Fruit fly (Drosophila melanogaster): ENCODE results near the gene tap.
A peak's percentile ranks its signal among the peaks of the same experiment; 100 is the strongest.

The tap gene

DNA sequence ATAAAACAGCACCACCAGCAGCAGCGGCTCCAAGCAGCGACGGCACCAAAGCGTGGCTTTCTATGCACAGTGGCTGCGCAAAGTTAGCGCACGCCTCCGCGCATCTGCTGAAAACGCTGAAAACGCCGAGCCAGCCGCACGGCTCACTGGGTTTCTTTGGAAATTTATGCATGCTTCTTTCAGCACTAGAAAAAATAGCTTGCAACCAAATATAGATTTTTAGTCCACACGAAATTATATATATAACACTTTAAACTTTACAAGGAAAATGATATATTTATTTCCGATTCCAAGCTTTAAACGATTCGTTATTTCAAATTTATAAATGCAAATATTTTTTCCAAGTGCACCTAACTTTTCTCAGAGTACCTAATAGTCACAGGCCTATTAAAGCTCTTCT is 45.2 kb downstream of the tap start (continued):
- TF ChIP-seq TFAM (GFP tag; optimal IDR thresholded peaks at IDR 0.05) (no peak), rib (GFP tag; IDR thresholded peaks at IDR 0.05) (no peak), CG12104 (GFP tag; optimal IDR thresholded peaks at IDR 0.05) (peak; percentile 54), Eip74EF (GFP tag; optimal IDR thresholded peaks at IDR 0.05) (no peak), trem (tag; optimal IDR thresholded peaks at IDR 0.05) (peak; percentile 2), prd (optimal IDR thresholded peaks at IDR 0.05) (no peak), prd (GFP tag; IDR thresholded peaks at IDR 0.05) (no peak; the same call in 2 of the 3 replicates), CG3995 (GFP tag; optimal IDR thresholded peaks at IDR 0.05) (no peak), zfh1 (GFP tag; IDR thresholded peaks at IDR 0.05) (peak; percentile 26; the same call in 1 of the 3 replicates), CkIIα-i1 (GFP tag; IDR thresholded peaks at IDR 0.05) (no peak), YL-1 (GFP tag; optimal IDR thresholded peaks at IDR 0.05) (no peak), CG17359 (tag; optimal IDR thresholded peaks at IDR 0.05) (peak; percentile 36), CG2678 (tag; optimal IDR thresholded peaks at IDR 0.05) (peak; percentile 65), Oaz (GFP tag; IDR thresholded peaks at IDR 0.05) (no peak), CG3407 (GFP tag; optimal IDR thresholded peaks at IDR 0.05) (peak; percentile 14), z (GFP tag; IDR thresholded peaks at IDR 0.05) (no peak), otp (GFP tag; IDR thresholded peaks at IDR 0.05) (no peak), al (GFP tag; IDR thresholded peaks at IDR 0.05) (peak; percentile 23; the same call in 1 of the 2 replicates), CG17568 (GFP tag; optimal IDR thresholded peaks at IDR 0.05) (no peak), CG11504 (tag; optimal IDR thresholded peaks at IDR 0.05) (peak; percentile 65), Hsf (GFP tag; optimal IDR thresholded peaks at IDR 0.05) (peak; percentile 27), CG13894 (tag; optimal IDR thresholded peaks at IDR 0.05) (no peak), CG9817 (tag; optimal IDR thresholded peaks at IDR 0.05) (no peak), MBD-R2 (GFP tag; IDR thresholded peaks at IDR 0.05) (no peak), exex (tag; optimal IDR thresholded peaks at IDR 0.05) (no peak), CG1603 (tag; optimal IDR thresholded peaks at IDR 0.05) (no peak), CG9727 (GFP tag; optimal IDR thresholded peaks at IDR 0.05) (peak; percentile 35), CG32532 (GFP tag; IDR thresholded peaks at IDR 0.05) (0 out of 2 replicates have a peak, but pooled peaks have one; percentile 32), Sin3A (optimal IDR thresholded peaks at IDR 0.05) (no peak), da (GFP tag; optimal IDR thresholded peaks at IDR 0.05) (no peak), CG6654 (GFP tag; optimal IDR thresholded peaks at IDR 0.05) (peak; percentile 9), CG4617 (GFP tag; optimal IDR thresholded peaks at IDR 0.05; ENCODE audit: borderline replicate concordance) (no peak), mirr (GFP tag; optimal IDR thresholded peaks at IDR 0.05) (no peak), sim (GFP tag; IDR thresholded peaks at IDR 0.05) (no peak), Optix (GFP tag; IDR thresholded peaks at IDR 0.05) (no peak; the same call in 2 of the 3 replicates), CG6254 (GFP tag; optimal IDR thresholded peaks at IDR 0.05) (peak; percentile 66), CG3838 (GFP tag; optimal IDR thresholded peaks at IDR 0.05) (no peak), nmo (GFP tag; optimal IDR thresholded peaks at IDR 0.05) (peak; percentile 56), lbe (GFP tag; optimal IDR thresholded peaks at IDR 0.05) (no peak), CG31441 (GFP tag; IDR thresholded peaks at IDR 0.05) (no peak), CG15479 (GFP tag; optimal IDR thresholded peaks at IDR 0.05) (no peak), Antp (GFP tag; optimal IDR thresholded peaks at IDR 0.05) (peak; percentile 20), crp (GFP tag; optimal IDR thresholded peaks at IDR 0.05) (no peak), CG18011 (GFP tag; optimal IDR thresholded peaks at IDR 0.05) (no peak), CG13123 (GFP tag; optimal IDR thresholded peaks at IDR 0.05) (peak; percentile 9), CG1602 (GFP tag; optimal IDR thresholded peaks at IDR 0.05) (no peak), CG14667 (GFP tag; IDR thresholded peaks at IDR 0.05) (no peak), CG14050 (GFP tag; IDR thresholded peaks at IDR 0.05) (peak; percentile 21; the same call in 1 of the 3 replicates), hbn (GFP tag; IDR thresholded peaks at IDR 0.05; ENCODE audit: partially characterized antibody) (no peak), Mrtf (GFP tag; IDR thresholded peaks at IDR 0.05) (no peak), fd3F (GFP tag; optimal IDR thresholded peaks at IDR 0.05) (peak; percentile 2)
